Worm (Caenorhabditis elegans): ENCODE results near the gene dmsr-4.

- TF ChIP-seq mab-5 (tag; optimal IDR thresholded peaks at IDR 0.05), result no peak
- TF ChIP-seq lsy-2 (tag; optimal IDR thresholded peaks at IDR 0.05), result no peak
- no peak for TF ChIP-seq Y55F3AM.14 (GFP tag; optimal IDR thresholded peaks at IDR 0.05)
- TF ChIP-seq nhr-237 (tag; optimal IDR thresholded peaks at IDR 0.05), result no peak
- TF ChIP-seq egl-27 (tag; optimal IDR thresholded peaks at IDR 0.05), result no peak
Measured at ce11 chrII:307154-307553, 49.7 kb downstream of the dmsr-4 start, which contains the start of gene K01A2.4.
